Worm (Caenorhabditis elegans) whole organism, L4/young adult: Measurements from ENCODE around the gene C27C12.4.

Source experiments
- W03F9.2 ChIP-seq: fragments of 150-350 bp; optimal IDR thresholded peaks from 2 replicates; lab custom pipeline; 2014; ENCODE audit warnings: missing biosample characterization, missing genetic modification characterization
- dao-5 ChIP-seq: sonication (generic microtip); optimal IDR thresholded peaks from 2 replicates; lab custom pipeline; 2016; ENCODE audit warnings: missing genotype, missing genetic modification characterization, moderate library complexity, missing compliant biosample characterization
- him-1 ChIP-seq: sonication (generic microtip); optimal IDR thresholded peaks from 2 replicates; lab custom pipeline; 2016; ENCODE audit warnings: missing genotype, missing genetic modification reagents, missing genetic modification characterization, missing compliant biosample characterization

The C27C12.4 gene

ce11 chrX:14853712-14854217 is at the start of gene C27C12.4, which contains the start of gene C27C12.1:
Gene C27C12.4, plus strand, starts transcription at chrX:14854086.
Gene C27C12.1, minus strand, starts transcription at chrX:14853762.
- TF ChIP-seq dao-5 (tag; lab: Kevin White, UChicago) (no peak), him-1 (tag; lab: Kevin White, UChicago) (peak; percentile 63)

- no peak for TF ChIP-seq dao-5 (tag; lab: Kevin White, UChicago)
- TF ChIP-seq W03F9.2 (tag; lab: Kevin White, UChicago) = no peak
- TF ChIP-seq him-1 (tag; lab: Kevin White, UChicago) = no peak
Observed at ce11 chrX:14804706-14805105, 49.2 kb upstream of the C27C12.4 start.

ce11 chrX:14805746-14806145 is 48.1 kb upstream of the C27C12.4 start:
- no peak for TF ChIP-seq him-1 (tag; lab: Kevin White, UChicago)
- no peak for TF ChIP-seq W03F9.2 (tag; lab: Kevin White, UChicago)
- TF ChIP-seq dao-5 (tag; lab: Kevin White, UChicago) = no peak

ce11 chrX:14806936-14807335 is 47.0 kb upstream of the C27C12.4 start, which contains the start of gene F42D1.4:
Gene F42D1.4, plus strand, starts transcription at chrX:14807236.
- no peak for TF ChIP-seq W03F9.2 (tag; lab: Kevin White, UChicago)
- TF ChIP-seq dao-5 (tag; lab: Kevin White, UChicago) = no peak
- TF ChIP-seq him-1 (tag; lab: Kevin White, UChicago) = no peak

- TF ChIP-seq dao-5 (tag; lab: Kevin White, UChicago) (no peak), W03F9.2 (tag; lab: Kevin White, UChicago) (no peak), him-1 (tag; lab: Kevin White, UChicago) (no peak)
Observed at ce11 chrX:14808796-14809195, 45.1 kb upstream of the C27C12.4 start.

- TF ChIP-seq W03F9.2 (tag; lab: Kevin White, UChicago) (no peak), dao-5 (tag; lab: Kevin White, UChicago) (no peak), him-1 (tag; lab: Kevin White, UChicago) (no peak)
Observed at ce11 chrX:14809905-14810304, 44.0 kb upstream of the C27C12.4 start.

ce11 chrX:14810718-14811117 is 43.2 kb upstream of the C27C12.4 start, which contains the start of gene atf-4:
Gene atf-4, minus strand, starts transcription at chrX:14810810.
- TF ChIP-seq him-1 (tag; lab: Kevin White, UChicago) (no peak), W03F9.2 (tag; lab: Kevin White, UChicago) (peak; percentile 43), dao-5 (tag; lab: Kevin White, UChicago) (no peak)

ce11 chrX:14812061-14812460 is 41.8 kb upstream of the C27C12.4 start, which contains the start of gene T04C10.3:
Gene T04C10.3, plus strand, starts transcription at chrX:14812361.
- TF ChIP-seq him-1 (tag; lab: Kevin White, UChicago) (no peak), dao-5 (tag; lab: Kevin White, UChicago) (no peak), W03F9.2 (tag; lab: Kevin White, UChicago) (no peak)

ce11 chrX:14813398-14813797 is 40.5 kb upstream of the C27C12.4 start:
- no peak for TF ChIP-seq dao-5 (tag; lab: Kevin White, UChicago)
- peak; percentile 62 for TF ChIP-seq him-1 (tag; lab: Kevin White, UChicago)
- TF ChIP-seq W03F9.2 (tag; lab: Kevin White, UChicago) = peak; percentile 79

ce11 chrX:14815412-14815811 is 38.5 kb upstream of the C27C12.4 start:
- TF ChIP-seq him-1 (tag; lab: Kevin White, UChicago) (peak; percentile 25), dao-5 (tag; lab: Kevin White, UChicago) (no peak)

ce11 chrX:14816717-14817116 is 37.2 kb upstream of the C27C12.4 start:
- no peak for TF ChIP-seq him-1 (tag; lab: Kevin White, UChicago)
- TF ChIP-seq dao-5 (tag; lab: Kevin White, UChicago) = no peak
- no peak for TF ChIP-seq W03F9.2 (tag; lab: Kevin White, UChicago)

- peak; percentile 63 for TF ChIP-seq W03F9.2 (tag; lab: Kevin White, UChicago)
- TF ChIP-seq him-1 (tag; lab: Kevin White, UChicago) = peak; percentile 91
- TF ChIP-seq dao-5 (tag; lab: Kevin White, UChicago) = peak; percentile 47
Observed at ce11 chrX:14818464-14819259, 35.2 kb upstream of the C27C12.4 start, which contains the start of gene epn-1. Gene epn-1, minus strand, starts transcription at chrX:14818514.

- TF ChIP-seq dao-5 (tag; lab: Kevin White, UChicago) (no peak), him-1 (tag; lab: Kevin White, UChicago) (no peak), W03F9.2 (tag; lab: Kevin White, UChicago) (no peak)
Observed at ce11 chrX:14819495-14819894, 34.4 kb upstream of the C27C12.4 start.
